Fruit fly (Drosophila melanogaster): Measurements from ENCODE around the gene CG14304.

The CG14304 gene

dm6 chr3R:18669152-18669551 lies 48.0 kb upstream of the CG14304 start, which contains the start of gene CG7702 (continued):
- no peak for TF ChIP-seq CG10631 (GFP tag; optimal IDR thresholded peaks at IDR 0.05)
- TF ChIP-seq CG6792 (GFP tag; optimal IDR thresholded peaks at IDR 0.05), result no peak
- TF ChIP-seq CG8319 (GFP tag; optimal IDR thresholded peaks at IDR 0.05), result no peak
- peak; percentile 58 for TF ChIP-seq Eip78C (GFP tag)
- TF ChIP-seq ss (GFP tag; optimal IDR thresholded peaks at IDR 0.05), result no peak
- peak; percentile 2 for TF ChIP-seq CG1621 (tag; optimal IDR thresholded peaks at IDR 0.05)
- TF ChIP-seq CG3919 (GFP tag; optimal IDR thresholded peaks at IDR 0.05), result no peak
- TF ChIP-seq topi (GFP tag; optimal IDR thresholded peaks at IDR 0.05), result no peak
- no peak for TF ChIP-seq Gug (GFP tag; IDR thresholded peaks at IDR 0.05)
- TF ChIP-seq CG6163 (GFP tag; IDR thresholded peaks at IDR 0.05), result peak; percentile 5; the same call in 1 of the 3 replicates
- TF ChIP-seq Hr39 (GFP tag; optimal IDR thresholded peaks at IDR 0.05), result no peak
- TF ChIP-seq pdm3 (GFP tag; optimal IDR thresholded peaks at IDR 0.05), result no peak
- no peak for TF ChIP-seq Sox15 (GFP tag; optimal IDR thresholded peaks at IDR 0.05)
- TF ChIP-seq OdsH (GFP tag; optimal IDR thresholded peaks at IDR 0.05), result no peak

dm6 chr3R:18667659-18668248 lies 46.6 kb upstream of the CG14304 start, which contains the start of gene CG31229:
Gene CG31229 (plus strand): TSS chr3R:18667852.
- peak; percentile 80 for TF ChIP-seq vri (GFP tag; optimal IDR thresholded peaks at IDR 0.05)
- TF ChIP-seq CG11294 (GFP tag; IDR thresholded peaks at IDR 0.05), result no peak
- TF ChIP-seq CG15336 (GFP tag; IDR thresholded peaks at IDR 0.05), result peak; percentile 17; the same call in 1 of the 2 replicates
- TF ChIP-seq CG6808 (GFP tag; optimal IDR thresholded peaks at IDR 0.05), result no peak
- TF ChIP-seq dac (GFP tag; optimal IDR thresholded peaks at IDR 0.05), result no peak
- TF ChIP-seq Eip78C (GFP tag), result peak; percentile 8
- TF ChIP-seq CG6854 (GFP tag; optimal IDR thresholded peaks at IDR 0.05), result peak; percentile 41
- no peak for TF ChIP-seq OdsH (GFP tag; optimal IDR thresholded peaks at IDR 0.05)

- TF ChIP-seq CG3919 (GFP tag; optimal IDR thresholded peaks at IDR 0.05) (no peak), CG6276 (GFP tag; optimal IDR thresholded peaks at IDR 0.05) (no peak), Eip93F (GFP tag; optimal IDR thresholded peaks at IDR 0.05) (no peak), dsx (GFP tag; optimal IDR thresholded peaks at IDR 0.05; ENCODE audit: poor library complexity, severe bottlenecking) (no peak), CG3032 (tag; optimal IDR thresholded peaks at IDR 0.05) (no peak), lz (GFP tag; optimal IDR thresholded peaks at IDR 0.05) (no peak), CG11294 (GFP tag; IDR thresholded peaks at IDR 0.05) (no peak), eg (GFP tag; IDR thresholded peaks at IDR 0.05) (no peak), Hr38 (GFP tag; optimal IDR thresholded peaks at IDR 0.05) (no peak), CG16779 (tag; optimal IDR thresholded peaks at IDR 0.05) (no peak), vri (GFP tag; optimal IDR thresholded peaks at IDR 0.05) (no peak), Met (GFP tag; optimal IDR thresholded peaks at IDR 0.05) (no peak), Hr4 (GFP tag; optimal IDR thresholded peaks at IDR 0.05) (no peak)
Measured at dm6 chr3R:18665061-18665460, 43.9 kb upstream of the CG14304 start, which contains the start of gene CG31231. Gene CG31231 (plus strand): TSS chr3R:18665361.

- TF ChIP-seq Eip78C (GFP tag) (peak; percentile 64), CG8632 (GFP tag; optimal IDR thresholded peaks at IDR 0.05) (no peak), topi (GFP tag; optimal IDR thresholded peaks at IDR 0.05) (peak; percentile 23), dsx (GFP tag; optimal IDR thresholded peaks at IDR 0.05; ENCODE audit: poor library complexity, severe bottlenecking) (peak; percentile 7), Sox15 (GFP tag; optimal IDR thresholded peaks at IDR 0.05) (no peak), CG3919 (GFP tag; optimal IDR thresholded peaks at IDR 0.05) (peak; percentile 22), Sox14 (GFP tag; optimal IDR thresholded peaks at IDR 0.05) (peak; percentile 70), esn (GFP tag; optimal IDR thresholded peaks at IDR 0.05) (peak; percentile 34), CG31627 (GFP tag; optimal IDR thresholded peaks at IDR 0.05) (peak; percentile 19)
Measured at dm6 chr3R:18663525-18663924, 42.4 kb upstream of the CG14304 start, which contains the start of the genes Cpsf73 and Gos28. Gene Cpsf73 (minus strand): TSS chr3R:18663552. Gene Gos28 (plus strand): TSS chr3R:18663738.
